Fruit fly (Drosophila melanogaster) whole organism, pupa: ENCODE data around the gene subdued.

Source experiments
- CG12605 ChIP-seq: fragments of 200-800 bp; sonication (Bioruptor generic); IDR thresholded peaks from 2 replicates; pipeline ENCODE4 v1.3.6; 2022; ENCODE audit warnings: missing biosample characterization, missing genetic modification characterization
- CG17806 ChIP-seq: fragments of 200-800 bp; sonication (Bioruptor generic); optimal IDR thresholded peaks from 2 replicates; lab custom pipeline; 2018; ENCODE audit warnings: missing biosample characterization, mild to moderate bottlenecking, missing genetic modification characterization, moderate library complexity
- CG4496 ChIP-seq: fragments of 200-800 bp; sonication (Bioruptor generic); IDR thresholded peaks from 3 replicates; pipeline ENCODE4 v1.3.6; 2022; ENCODE audit warnings: missing biosample characterization, missing genetic modification characterization
- CG8159 ChIP-seq: fragments of 200-800 bp; sonication (Bioruptor generic); optimal IDR thresholded peaks from 3 replicates; lab custom pipeline; 2018; ENCODE audit warnings: missing biosample characterization, mild to moderate bottlenecking, missing genetic modification characterization, moderate library complexity
- CG8301 ChIP-seq: fragments of 200-800 bp; sonication (Bioruptor generic); optimal IDR thresholded peaks from 2 replicates; lab custom pipeline; 2018; ENCODE audit warnings: missing biosample characterization, mild to moderate bottlenecking, missing genetic modification characterization
- D1 ChIP-seq: fragments of 200-800 bp; sonication (Bioruptor generic); optimal IDR thresholded peaks from 2 replicates; lab custom pipeline; 2018; ENCODE audit warnings: missing biosample characterization, mild to moderate bottlenecking, missing genetic modification characterization, moderate library complexity
- EcR ChIP-seq: fragments of 200-800 bp; sonication (Bioruptor generic); optimal IDR thresholded peaks from 3 replicates; lab custom pipeline; 2019; ENCODE audit warnings: missing biosample characterization, missing genetic modification characterization, mild to moderate bottlenecking, moderate library complexity, missing genetic modification reagents
- Ets98B ChIP-seq: fragments of 200-800 bp; sonication (Bioruptor generic); IDR thresholded peaks from 2 replicates; pipeline ENCODE4 v1.3.6; 2022; ENCODE audit warnings: missing biosample characterization, missing genetic modification characterization
- Snoo ChIP-seq: fragments of 200-800 bp; sonication (Bioruptor generic); optimal IDR thresholded peaks from 3 replicates; lab custom pipeline; 2017; ENCODE audit warnings: missing biosample characterization, mild to moderate bottlenecking, missing genetic modification characterization, inconsistent platforms

- TF ChIP-seq CG8159 (tag; lab: Kevin White, UChicago): peak; percentile 8
- TF ChIP-seq Snoo: no peak
- TF ChIP-seq CG4496 (GFP tag; lab: Robert Waterston, UW): no peak
- no peak for TF ChIP-seq Ets98B (GFP tag; lab: Robert Waterston, UW)
- peak; percentile 33 for TF ChIP-seq EcR (GFP tag; lab: Kevin White, UChicago)
- TF ChIP-seq D1 (tag; lab: Kevin White, UChicago): no peak
- TF ChIP-seq CG17806 (tag; lab: Kevin White, UChicago): no peak
- TF ChIP-seq CG12605: no peak
- no peak for TF ChIP-seq CG8301 (tag; lab: Kevin White, UChicago)
These were observed 17.0 kb downstream of the subdued start for dm6 chr3R:19625300-19626230.
